Fruit fly (Drosophila melanogaster): Measurements from ENCODE around the gene CG3631.

DNA sequence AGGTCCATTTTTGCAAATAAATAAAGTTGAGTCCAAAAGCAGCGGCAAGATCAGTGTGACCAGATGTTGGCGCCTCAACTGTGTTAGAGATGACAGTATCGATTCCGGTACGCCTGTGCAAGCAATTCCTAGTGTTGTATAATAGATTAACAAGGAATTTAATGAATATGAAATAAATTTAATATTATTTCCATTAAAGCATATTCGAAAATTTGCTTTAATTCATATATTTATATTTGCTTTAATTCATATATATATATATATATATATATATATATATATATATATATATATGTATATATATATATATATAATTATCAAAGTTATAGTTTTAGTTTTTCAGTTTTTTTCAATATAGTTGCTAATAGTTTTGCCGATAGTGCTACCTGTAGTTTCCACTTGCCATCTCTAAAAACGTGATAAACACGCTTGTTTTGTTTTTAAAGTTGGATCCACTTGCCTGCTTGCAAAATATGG lies 19.1 kb downstream of the CG3631 start, which contains the start of the genes Nup93-2 and CG3817:
- TF ChIP-seq CTCF (optimal IDR thresholded peaks at IDR 0.05) (no peak), CG8478 (optimal IDR thresholded peaks at IDR 0.05) (no peak)
